Fruit fly (Drosophila melanogaster) whole organism, embryonic: ENCODE measurements around the gene Cyp311a1.
A peak's percentile ranks its signal among the peaks of the same experiment; 100 is the strongest.

ENCODE experiments used
- ATbp ChIP-seq: fragments of 200-800 bp; sonication (Bioruptor generic); optimal IDR thresholded peaks from 2 replicates; lab custom pipeline; 2017; ENCODE audit warnings: missing biosample characterization, mild to moderate bottlenecking, missing genetic modification characterization, missing genetic modification reagents
- Awh ChIP-seq: fragments of 200-800 bp; sonication (Bioruptor generic); IDR thresholded peaks from 2 replicates; pipeline ENCODE4, ENCODE4 v1.3.6; 2022; ENCODE audit warnings: missing biosample characterization, missing genetic modification characterization
- B-H1 ChIP-seq: fragments of 200-800 bp; sonication (Bioruptor generic); IDR thresholded peaks from 3 replicates; pipeline ENCODE4 v1.3.6; 2022; ENCODE audit warnings: missing biosample characterization, missing genetic modification characterization
- Bdp1 ChIP-seq: fragments of 200-800 bp; sonication (Bioruptor generic); optimal IDR thresholded peaks from 3 replicates; lab custom pipeline; 2016; ENCODE audit warnings: missing biosample characterization, missing genetic modification characterization
- Bgb ChIP-seq: fragments of 200-800 bp; sonication (Bioruptor generic); IDR thresholded peaks from 2 replicates; pipeline ENCODE4 v1.3.6; 2022; ENCODE audit warnings: missing biosample characterization, missing genetic modification characterization; ENCODE audit not compliant: partially characterized antibody
- Blimp-1 ChIP-seq: fragments of 200-800 bp; sonication (Bioruptor generic); optimal IDR thresholded peaks from 3 replicates; lab custom pipeline; 2018; ENCODE audit warnings: missing biosample characterization, missing genetic modification characterization, mild to moderate bottlenecking, moderate library complexity, missing genetic modification reagents
- CG10366 ChIP-seq: fragments of 200-800 bp; sonication (Bioruptor generic); IDR thresholded peaks from 2 replicates; pipeline ENCODE4 v1.3.6; 2022; ENCODE audit warnings: missing biosample characterization, missing genetic modification characterization
- CG11085 ChIP-seq: fragments of 200-800 bp; sonication (Bioruptor generic); IDR thresholded peaks from 2 replicates; pipeline ENCODE4 v1.3.6; 2022; ENCODE audit warnings: missing biosample characterization, missing genetic modification characterization
- CG12219 ChIP-seq: fragments of 200-800 bp; sonication (Bioruptor generic); optimal IDR thresholded peaks from 3 replicates; lab custom pipeline; 2018; ENCODE audit warnings: missing biosample characterization, mild to moderate bottlenecking, missing genetic modification characterization
- CG15073 ChIP-seq: fragments of 200-800 bp; sonication (Bioruptor generic); optimal IDR thresholded peaks from 2 replicates; lab custom pipeline; 2016; ENCODE audit warnings: missing biosample characterization, missing genetic modification characterization
- CG15601 ChIP-seq: fragments of 200-800 bp; sonication (Bioruptor generic); optimal IDR thresholded peaks from 3 replicates; lab custom pipeline; 2019; ENCODE audit warnings: missing biosample characterization, mild to moderate bottlenecking, missing genetic modification characterization, moderate library complexity
- CG1603 ChIP-seq: fragments of 200-800 bp; sonication (Bioruptor generic); optimal IDR thresholded peaks from 2 replicates; lab custom pipeline; 2019; ENCODE audit warnings: missing biosample characterization, mild to moderate bottlenecking, missing genetic modification characterization, moderate library complexity
- CG1647 ChIP-seq: fragments of 200-800 bp; sonication (Bioruptor generic); optimal IDR thresholded peaks from 3 replicates; lab custom pipeline; 2016; ENCODE audit warnings: missing biosample characterization, missing genetic modification characterization
- CG17359 ChIP-seq: fragments of 200-800 bp; sonication (Bioruptor generic); optimal IDR thresholded peaks from 3 replicates; lab custom pipeline; 2018; ENCODE audit warnings: missing biosample characterization, mild to moderate bottlenecking, missing genetic modification characterization, moderate library complexity
- CG2712 ChIP-seq: fragments of 200-800 bp; optimal IDR thresholded peaks from 3 replicates; lab custom pipeline; 2019; ENCODE audit warnings: missing biosample characterization, mild to moderate bottlenecking, missing genetic modification characterization, moderate library complexity
- CG30403 ChIP-seq: fragments of 200-800 bp; sonication (Bioruptor generic); optimal IDR thresholded peaks from 3 replicates; lab custom pipeline; 2016; ENCODE audit warnings: missing biosample characterization, missing genetic modification characterization
- CG6689 ChIP-seq: fragments of 200-800 bp; sonication (Bioruptor generic); IDR thresholded peaks from 2 replicates; pipeline ENCODE4 v1.3.6; 2022; ENCODE audit warnings: missing biosample characterization, missing genetic modification characterization
- CG7987 ChIP-seq: fragments of 200-800 bp; sonication (Bioruptor generic); optimal IDR thresholded peaks from 2 replicates; lab custom pipeline; 2018; ENCODE audit warnings: missing biosample characterization, mild to moderate bottlenecking, missing genetic modification characterization, moderate library complexity
- Dek ChIP-seq: fragments of 200-800 bp; sonication (Bioruptor generic); optimal IDR thresholded peaks from 3 replicates; lab custom pipeline; 2019; ENCODE audit warnings: missing biosample characterization, mild to moderate bottlenecking, missing genetic modification characterization, moderate library complexity
- Dll ChIP-seq: fragments of 200-800 bp; sonication (Bioruptor generic); IDR thresholded peaks from 4 replicates; pipeline ENCODE4 v1.3.6; 2022; ENCODE audit warnings: missing biosample characterization, missing genetic modification characterization; ENCODE audit not compliant: partially characterized antibody
- Hr39 ChIP-seq: fragments of >200 bp; optimal IDR thresholded peaks from 2 replicates; lab custom pipeline; 2017
- Hr51 ChIP-seq, 2 experiments: fragments of 200-800 bp; sonication (Bioruptor generic); optimal IDR thresholded peaks; 2 replicates in 1 of 2; 3 replicates in 1 of 2; lab custom pipeline; 2016 to 2018; ENCODE audit warnings: missing biosample characterization in 2 of 2, missing genetic modification characterization in 2 of 2, mild to moderate bottlenecking in 1 of 2, moderate library complexity in 1 of 2
- Med ChIP-seq: fragments of 200-800 bp; sonication (Bioruptor generic); peaks from one replicate; lab custom pipeline; 2016; ENCODE audit warnings: missing biosample characterization, missing genetic modification characterization, mild to moderate bottlenecking, inconsistent platforms, moderate library complexity
- Spps ChIP-seq: fragments of 200-800 bp; sonication (Bioruptor generic); optimal IDR thresholded peaks from 2 replicates; lab custom pipeline; 2018; ENCODE audit warnings: missing biosample characterization, mild to moderate bottlenecking, missing genetic modification characterization
- Sry-δ ChIP-seq: fragments of 200-800 bp; sonication (Bioruptor generic); optimal IDR thresholded peaks from 2 replicates; lab custom pipeline; 2016; ENCODE audit warnings: missing biosample characterization, missing genetic modification characterization
- Trl ChIP-seq, 3 experiments: fragments of >200 bp in 2 of 3; fragments of 200-800 bp in 1 of 3; sonication (Bioruptor generic) in 1 of 3; optimal IDR thresholded peaks; 2 replicates in 1 of 3; 3 replicates in 2 of 3; lab custom pipeline; 2016 to 2017; ENCODE audit warnings: missing biosample characterization in 1 of 3, missing genetic modification characterization in 1 of 3
- Xrp1 ChIP-seq: fragments of 200-800 bp; sonication (Bioruptor generic); IDR thresholded peaks from 2 replicates; pipeline ENCODE4 v1.3.6; 2022; ENCODE audit warnings: missing biosample characterization, missing genetic modification characterization
- al ChIP-seq: fragments of 200-800 bp; sonication (Bioruptor generic); IDR thresholded peaks from 2 replicates; pipeline ENCODE4 v1.3.6; 2022; ENCODE audit warnings: missing biosample characterization, missing genetic modification characterization
- bsh ChIP-seq, 2 experiments: fragments of 200-800 bp; sonication (Bioruptor generic); optimal IDR thresholded peaks; 2 replicates each; lab custom pipeline; 2017 to 2018; ENCODE audit warnings: mild to moderate bottlenecking in 2 of 2, missing biosample characterization in 2 of 2, missing genetic modification characterization in 2 of 2, moderate library complexity in 1 of 2
- ci ChIP-seq: fragments of 200-800 bp; sonication (Bioruptor generic); IDR thresholded peaks from 3 replicates; pipeline ENCODE4 v1.3.6; 2022; ENCODE audit warnings: missing biosample characterization, missing genetic modification characterization
- da ChIP-seq: fragments of 200-800 bp; sonication (Bioruptor generic); optimal IDR thresholded peaks from 2 replicates; lab custom pipeline; 2016; ENCODE audit warnings: missing biosample characterization, missing genetic modification characterization
- dpn ChIP-seq, 2 experiments: fragments of 200-800 bp; sonication (Bioruptor generic); optimal IDR thresholded peaks; 3 replicates each; lab custom pipeline; 2016; ENCODE audit warnings: missing biosample characterization in 2 of 2, missing genetic modification characterization in 2 of 2
- emc ChIP-seq: fragments of 200-800 bp; sonication (Bioruptor generic); optimal IDR thresholded peaks from 2 replicates; lab custom pipeline; 2016; ENCODE audit warnings: missing biosample characterization, missing genetic modification characterization
- gcm2 ChIP-seq: fragments of 200-800 bp; sonication (Bioruptor generic); optimal IDR thresholded peaks from 2 replicates; lab custom pipeline; 2016; ENCODE audit warnings: missing biosample characterization, missing genetic modification characterization
- hbn ChIP-seq: fragments of 200-800 bp; sonication (Bioruptor generic); IDR thresholded peaks from 2 replicates; pipeline ENCODE4 v1.3.6; 2022; ENCODE audit warnings: missing biosample characterization, missing genetic modification characterization; ENCODE audit not compliant: partially characterized antibody
- klu ChIP-seq: fragments of 200-800 bp; sonication (Bioruptor generic); IDR thresholded peaks from 2 replicates; pipeline ENCODE4 v1.3.6; 2022; ENCODE audit warnings: missing biosample characterization, missing genetic modification characterization
- kni ChIP-seq: fragments of 200-800 bp; sonication (Bioruptor generic); optimal IDR thresholded peaks from 3 replicates; lab custom pipeline; 2017; ENCODE audit warnings: mild to moderate bottlenecking, missing biosample characterization, missing genetic modification reagents, missing genetic modification characterization
- nom ChIP-seq: fragments of 200-800 bp; sonication (Bioruptor generic); optimal IDR thresholded peaks from 2 replicates; lab custom pipeline; 2017; ENCODE audit warnings: missing biosample characterization, missing genetic modification characterization, mild to moderate bottlenecking, moderate library complexity, missing genetic modification reagents
- row ChIP-seq: fragments of 200-800 bp; sonication (Bioruptor generic); IDR thresholded peaks from 3 replicates; pipeline ENCODE4 v1.3.6; 2022; ENCODE audit warnings: missing biosample characterization, missing genetic modification characterization
- sens ChIP-seq: fragments of 200-800 bp; sonication (Bioruptor generic); peaks from one replicate; lab custom pipeline; 2016; ENCODE audit warnings: missing biosample characterization, missing genetic modification characterization
- sr ChIP-seq: fragments of 200-800 bp; sonication (Bioruptor generic); IDR thresholded peaks from 3 replicates; pipeline ENCODE4 v1.3.6; 2022; ENCODE audit warnings: missing biosample characterization, missing genetic modification characterization
- ttk ChIP-seq: fragments of 200-800 bp; sonication (Bioruptor generic); IDR thresholded peaks from 2 replicates; pipeline ENCODE4 v2.1.2; 2022; ENCODE audit warnings: missing biosample characterization, missing genetic modification characterization
- vvl ChIP-seq: fragments of 200-800 bp; sonication (Bioruptor generic); IDR thresholded peaks from 2 replicates; pipeline ENCODE4 v1.3.6; 2022; ENCODE audit warnings: missing biosample characterization, missing genetic modification characterization
- wor ChIP-seq: fragments of 200-800 bp; sonication (Bioruptor generic); IDR thresholded peaks from 2 replicates; pipeline ENCODE4 v1.3.6; 2022; ENCODE audit warnings: missing biosample characterization, missing genetic modification characterization

The Cyp311a1 gene

DNA sequence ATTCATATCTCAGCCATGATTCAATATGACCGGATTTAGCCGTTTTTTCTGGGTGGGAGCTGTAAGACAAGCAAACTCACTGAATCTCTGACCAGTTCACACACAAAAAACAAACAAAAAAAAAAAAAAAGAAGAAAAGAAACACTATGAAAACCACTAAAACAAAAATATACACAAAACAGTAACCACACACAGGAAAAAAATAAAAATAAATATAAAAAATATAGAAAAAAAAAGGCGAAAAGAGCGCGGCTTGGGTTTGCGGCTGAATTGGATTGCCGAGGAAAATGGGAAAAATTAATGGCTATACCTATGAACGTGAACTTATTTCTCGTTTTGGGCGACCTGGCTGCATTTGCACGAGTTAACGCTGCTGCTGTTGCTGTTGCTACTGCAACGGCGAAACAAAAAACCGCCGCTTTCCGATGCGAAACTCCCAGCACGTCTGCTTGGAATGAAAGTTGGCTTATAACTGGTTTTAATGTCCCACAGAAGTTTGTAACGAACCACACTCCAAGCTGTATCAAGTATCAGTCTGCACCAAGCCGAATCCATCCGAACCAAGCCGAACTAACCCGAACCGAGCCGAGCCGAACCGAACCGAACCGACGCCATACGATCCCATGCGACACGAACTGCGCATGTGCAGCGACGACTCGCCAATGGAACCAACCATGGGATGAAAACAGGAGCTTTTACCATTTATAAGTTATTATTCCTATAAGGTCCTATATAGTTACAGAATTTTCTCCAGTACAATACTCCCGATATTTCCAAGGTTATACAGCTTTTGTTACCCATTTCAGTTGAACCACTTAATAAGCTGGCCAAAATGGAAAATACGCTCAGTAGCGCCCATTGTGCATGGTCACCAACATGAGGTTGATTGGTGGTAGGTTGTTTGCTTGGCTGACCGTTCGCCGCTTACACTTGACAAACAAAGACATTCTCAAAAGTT, 27.5 kb downstream of the Cyp311a1 start, which contains the start of gene fw (continued):
- peak; percentile 65; the same call in 1 of the 2 replicates for TF ChIP-seq vvl
- TF ChIP-seq dpn (GFP tag; optimal IDR thresholded peaks at IDR 0.05; lab: Kevin White, UChicago) = peak; percentile 7 to 34
- 0 out of 2 replicates have a peak, but pooled peaks have one; percentile 11 for TF ChIP-seq CG6689
- TF ChIP-seq da (GFP tag; lab: Kevin White, UChicago) = no peak
- TF ChIP-seq Trl (optimal IDR thresholded peaks at IDR 0.05; lab: Kevin White, UChicago) = no peak
- peak; percentile 21 for TF ChIP-seq Trl (GFP tag; optimal IDR thresholded peaks at IDR 0.05; lab: Kevin White, UChicago)
- no peak for TF ChIP-seq Hr39 (lab: Kevin White, UChicago)
- TF ChIP-seq, all 482 proteins: peak for 125

DNA sequence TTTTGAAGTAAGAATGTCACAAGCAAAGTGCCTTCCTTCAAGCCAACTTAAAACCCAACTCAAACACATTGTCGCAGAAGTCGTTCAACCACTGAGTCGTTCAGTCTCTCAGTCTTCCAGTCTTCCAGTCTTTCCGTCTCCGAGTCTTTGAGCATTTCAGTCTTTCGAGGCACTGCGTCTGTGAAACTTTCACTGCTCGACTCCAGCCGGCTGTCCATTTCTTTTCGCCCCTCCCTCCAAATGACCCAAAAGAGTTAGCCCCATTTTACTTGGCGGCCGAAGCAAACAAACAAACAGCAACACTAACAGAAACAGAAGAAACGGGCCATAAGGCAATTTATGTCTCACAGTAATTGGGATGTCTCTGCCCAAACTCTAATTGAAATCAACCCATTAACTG, 30.3 kb downstream of the Cyp311a1 start:
- TF ChIP-seq kni (GFP tag; lab: Kevin White, UChicago) (peak; percentile 44), CG10366 (GFP tag; lab: Robert Waterston, UW) (no peak), Blimp-1 (peak; percentile 90), emc (GFP tag; lab: Kevin White, UChicago) (no peak), Bdp1 (GFP tag; lab: Kevin White, UChicago) (no peak), ci (0 out of 3 replicates have a peak, but pooled peaks have one; percentile 35), hbn (GFP tag; lab: Robert Waterston, UW) (no peak), Bgb (GFP tag; lab: Robert Waterston, UW) (no peak), CG15601 (no peak), Awh (GFP tag; lab: Robert Waterston, UW) (no peak)

- no peak for TF ChIP-seq gcm2 (GFP tag; lab: Kevin White, UChicago)
- TF ChIP-seq CG6689 = no peak
- no peak for TF ChIP-seq Dll (GFP tag; lab: Robert Waterston, UW)
- no peak for TF ChIP-seq wor (GFP tag; lab: Robert Waterston, UW)
- no peak for TF ChIP-seq Spps
- no peak for TF ChIP-seq Sry-δ (GFP tag; lab: Kevin White, UChicago)
- TF ChIP-seq CG11085 = no peak
- no peak for TF ChIP-seq CG15073
- peak; percentile 70 for TF ChIP-seq Med
- peak; percentile 52 for TF ChIP-seq Xrp1 (GFP tag; lab: Robert Waterston, UW)
- TF ChIP-seq CG7987 (GFP tag; lab: Kevin White, UChicago) = no peak
- TF ChIP-seq Blimp-1 = peak; percentile 9
- no peak for TF ChIP-seq CG1647 (GFP tag; lab: Kevin White, UChicago)
- peak; percentile 28 for TF ChIP-seq ATbp (GFP tag; lab: Kevin White, UChicago)
- peak; percentile 25 for TF ChIP-seq nom
- TF ChIP-seq CG30403 (GFP tag; lab: Kevin White, UChicago) = peak; percentile 10
- TF ChIP-seq CG2712 (tag; lab: Kevin White, UChicago) = peak; percentile 15
- TF ChIP-seq sr (GFP tag; lab: Robert Waterston, UW) = no peak
- no peak for TF ChIP-seq CG12219 (GFP tag; lab: Kevin White, UChicago)
- no peak for TF ChIP-seq Dek (tag; lab: Kevin White, UChicago)
- no peak for TF ChIP-seq al (GFP tag; lab: Robert Waterston, UW)
- peak; percentile 35 for TF ChIP-seq CG17359 (tag; lab: Kevin White, UChicago)
- TF ChIP-seq CG1603 (tag; lab: Kevin White, UChicago) = peak; percentile 37
- no peak for TF ChIP-seq Hr51 (GFP tag; optimal IDR thresholded peaks at IDR 0.05; lab: Kevin White, UChicago)
- TF ChIP-seq row (GFP tag; lab: Robert Waterston, UW) = 0 out of 3 replicates have a peak, but pooled peaks have one; percentile 23
- 0 out of 3 replicates have a peak, but pooled peaks have one; percentile 46 for TF ChIP-seq ci
- no peak for TF ChIP-seq ttk (GFP tag; lab: Robert Waterston, UW)
- TF ChIP-seq bsh (GFP tag; optimal IDR thresholded peaks at IDR 0.05; lab: Kevin White, UChicago) = peak in 1 of 2 experiments; percentile 34
- TF ChIP-seq B-H1 (GFP tag; lab: Robert Waterston, UW) = no peak
- peak; percentile 81 for TF ChIP-seq sens (GFP tag; lab: Kevin White, UChicago)
- TF ChIP-seq klu (GFP tag; lab: Robert Waterston, UW) = no peak
Measured at dm6 chrX:11999974-12000618, 31.2 kb downstream of the Cyp311a1 start.
